Fruit fly (Drosophila melanogaster): Measurements from ENCODE around the gene LPCAT.

LPCAT gene

DNA sequence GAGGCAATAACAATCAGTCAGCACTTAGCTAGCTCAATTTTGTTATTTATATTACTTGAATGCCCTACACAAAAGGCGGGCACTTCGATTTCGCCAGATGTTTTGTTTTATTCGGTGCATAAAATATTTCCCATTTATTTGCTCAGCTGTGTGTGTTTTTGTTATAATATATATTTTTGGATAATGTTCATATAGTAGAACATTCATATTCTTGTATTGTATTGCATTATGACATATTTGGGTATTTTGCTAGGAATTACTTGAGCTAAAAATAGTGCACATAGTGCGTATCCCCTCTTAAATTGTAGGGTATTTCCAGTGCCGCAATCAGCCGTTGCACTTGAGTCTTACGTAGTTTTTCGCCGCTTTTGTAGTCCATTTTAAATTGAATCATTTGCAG lies 10.1 kb upstream of the LPCAT start:
- peak; percentile 49; the same call in 1 of the 2 replicates for TF ChIP-seq Ets98B (GFP tag; IDR thresholded peaks at IDR 0.05)
- peak; percentile 31 for TF ChIP-seq Pif1B (GFP tag; optimal IDR thresholded peaks at IDR 0.05)
- peak; percentile 53 for TF ChIP-seq Pif1A (GFP tag; optimal IDR thresholded peaks at IDR 0.05)
- no peak for TF ChIP-seq CG12605 (GFP tag; IDR thresholded peaks at IDR 0.05)
- peak; percentile 32 for TF ChIP-seq CG15710 (tag; optimal IDR thresholded peaks at IDR 0.05)
- no peak for TF ChIP-seq gl (tag; optimal IDR thresholded peaks at IDR 0.05)
- no peak for TF ChIP-seq D1 (tag; optimal IDR thresholded peaks at IDR 0.05)
- TF ChIP-seq rn (GFP tag; IDR thresholded peaks at IDR 0.05), result no peak
- TF ChIP-seq Snoo (tag; optimal IDR thresholded peaks at IDR 0.05), result peak; percentile 37
- no peak for TF ChIP-seq CG34367 (tag; optimal IDR thresholded peaks at IDR 0.05)
- peak; percentile 15 for TF ChIP-seq CG9948 (tag; optimal IDR thresholded peaks at IDR 0.05)
- TF ChIP-seq CG4496 (GFP tag; IDR thresholded peaks at IDR 0.05), result no peak; the same call in 2 of the 3 replicates
- TF ChIP-seq CG8301 (tag; optimal IDR thresholded peaks at IDR 0.05), result peak; percentile 42
- TF ChIP-seq CG17806 (tag; optimal IDR thresholded peaks at IDR 0.05), result no peak
- TF ChIP-seq CG32121 (GFP tag; IDR thresholded peaks at IDR 0.05), result peak; percentile 42; the same call in 1 of the 2 replicates
- TF ChIP-seq EcR (GFP tag; optimal IDR thresholded peaks at IDR 0.05), result no peak
- peak; percentile 35 for TF ChIP-seq CG14655 (GFP tag; optimal IDR thresholded peaks at IDR 0.05)
- no peak for TF ChIP-seq fd96Ca (GFP tag; IDR thresholded peaks at IDR 0.05)
- no peak for TF ChIP-seq CG13204 (GFP tag; optimal IDR thresholded peaks at IDR 0.05)
- TF ChIP-seq CG10348 (GFP tag; IDR thresholded peaks at IDR 0.05), result no peak
- TF ChIP-seq CG8159 (tag; optimal IDR thresholded peaks at IDR 0.05), result peak; percentile 37

DNA sequence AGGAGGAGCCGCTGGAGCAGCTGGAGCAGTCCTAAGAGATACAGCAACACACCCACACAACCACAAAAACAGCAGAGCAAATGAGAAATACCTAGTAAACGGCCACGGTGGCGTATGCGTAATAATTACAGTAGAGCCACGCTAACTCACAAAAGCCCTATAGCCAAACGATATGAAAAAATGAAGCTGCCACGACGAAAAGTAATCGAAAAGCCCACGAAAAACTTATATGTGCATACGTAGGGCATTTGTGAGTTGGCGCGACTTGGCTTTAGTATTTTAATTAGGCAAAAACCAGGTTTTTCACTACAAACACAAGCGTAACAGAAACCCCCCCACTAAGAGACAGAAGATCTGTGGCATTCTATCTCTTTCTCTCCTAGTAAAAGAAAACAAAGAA lies 8.1 kb upstream of the LPCAT start:
- TF ChIP-seq Ets98B (GFP tag; IDR thresholded peaks at IDR 0.05) (no peak), Pif1B (GFP tag; optimal IDR thresholded peaks at IDR 0.05) (no peak), rn (GFP tag; IDR thresholded peaks at IDR 0.05) (no peak), CG4496 (GFP tag; IDR thresholded peaks at IDR 0.05) (no peak), CG32121 (GFP tag; IDR thresholded peaks at IDR 0.05) (no peak), CG8301 (tag; optimal IDR thresholded peaks at IDR 0.05) (no peak), CG12605 (GFP tag; IDR thresholded peaks at IDR 0.05) (no peak)

DNA sequence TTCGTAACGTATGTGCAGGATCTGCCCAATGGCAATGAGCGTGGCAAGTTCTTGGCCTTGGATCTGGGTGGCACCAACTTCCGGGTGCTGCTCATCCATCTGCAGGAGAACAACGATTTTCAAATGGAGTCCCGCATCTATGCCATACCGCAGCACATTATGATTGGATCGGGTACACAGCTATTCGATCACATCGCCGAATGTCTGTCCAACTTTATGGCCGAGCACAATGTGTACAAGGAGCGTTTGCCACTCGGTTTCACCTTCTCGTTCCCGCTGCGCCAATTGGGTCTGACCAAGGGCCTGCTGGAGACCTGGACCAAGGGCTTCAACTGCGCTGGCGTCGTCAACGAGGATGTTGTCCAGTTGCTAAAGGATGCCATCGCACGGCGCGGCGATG lies 6.8 kb upstream of the LPCAT start:
- TF ChIP-seq CG14655 (GFP tag; optimal IDR thresholded peaks at IDR 0.05) (no peak), Ets98B (GFP tag; IDR thresholded peaks at IDR 0.05) (no peak), CG32121 (GFP tag; IDR thresholded peaks at IDR 0.05) (no peak), Pif1A (GFP tag; optimal IDR thresholded peaks at IDR 0.05) (no peak), CG8159 (tag; optimal IDR thresholded peaks at IDR 0.05) (no peak), CG17806 (tag; optimal IDR thresholded peaks at IDR 0.05) (no peak), CG15710 (tag; optimal IDR thresholded peaks at IDR 0.05) (no peak), CG8301 (tag; optimal IDR thresholded peaks at IDR 0.05) (no peak), gl (tag; optimal IDR thresholded peaks at IDR 0.05) (no peak), Snoo (tag; optimal IDR thresholded peaks at IDR 0.05) (no peak), rn (GFP tag; IDR thresholded peaks at IDR 0.05) (no peak), CG10348 (GFP tag; IDR thresholded peaks at IDR 0.05) (no peak)

DNA sequence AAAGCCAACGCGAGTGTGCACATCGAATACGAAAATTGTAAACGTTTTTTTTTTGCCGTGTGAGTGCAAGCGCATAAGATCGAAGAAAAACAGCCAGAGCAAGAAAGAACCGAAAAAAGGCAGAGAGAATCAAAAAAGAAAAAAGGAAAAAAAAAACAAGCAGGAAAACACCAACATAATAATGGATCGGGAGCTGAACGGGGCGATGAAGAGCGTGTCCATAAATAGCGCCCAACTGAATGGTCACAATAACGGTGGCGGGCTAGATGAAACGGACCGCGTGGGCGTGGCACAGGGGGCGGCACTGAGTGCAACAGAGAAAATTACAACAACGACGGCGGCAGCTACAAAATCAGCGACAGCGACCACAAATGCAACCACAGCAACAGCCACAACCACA lies 6.3 kb upstream of the LPCAT start:
- peak; percentile 75 for TF ChIP-seq CG12605 (GFP tag; IDR thresholded peaks at IDR 0.05)
- TF ChIP-seq Snoo (tag; optimal IDR thresholded peaks at IDR 0.05), result no peak
- no peak for TF ChIP-seq Pif1A (GFP tag; optimal IDR thresholded peaks at IDR 0.05)
- TF ChIP-seq Pif1B (GFP tag; optimal IDR thresholded peaks at IDR 0.05), result peak; percentile 12
- TF ChIP-seq fd96Ca (GFP tag; IDR thresholded peaks at IDR 0.05), result peak; percentile 80
- peak; percentile 78 for TF ChIP-seq CG4496 (GFP tag; IDR thresholded peaks at IDR 0.05)
- TF ChIP-seq Ets98B (GFP tag; IDR thresholded peaks at IDR 0.05), result peak; percentile 89
- TF ChIP-seq CG14655 (GFP tag; optimal IDR thresholded peaks at IDR 0.05), result peak; percentile 32
- peak; percentile 92 for TF ChIP-seq CG32121 (GFP tag; IDR thresholded peaks at IDR 0.05)
- TF ChIP-seq rn (GFP tag; IDR thresholded peaks at IDR 0.05), result no peak
- peak; percentile 36 for TF ChIP-seq CG8301 (tag; optimal IDR thresholded peaks at IDR 0.05)

DNA sequence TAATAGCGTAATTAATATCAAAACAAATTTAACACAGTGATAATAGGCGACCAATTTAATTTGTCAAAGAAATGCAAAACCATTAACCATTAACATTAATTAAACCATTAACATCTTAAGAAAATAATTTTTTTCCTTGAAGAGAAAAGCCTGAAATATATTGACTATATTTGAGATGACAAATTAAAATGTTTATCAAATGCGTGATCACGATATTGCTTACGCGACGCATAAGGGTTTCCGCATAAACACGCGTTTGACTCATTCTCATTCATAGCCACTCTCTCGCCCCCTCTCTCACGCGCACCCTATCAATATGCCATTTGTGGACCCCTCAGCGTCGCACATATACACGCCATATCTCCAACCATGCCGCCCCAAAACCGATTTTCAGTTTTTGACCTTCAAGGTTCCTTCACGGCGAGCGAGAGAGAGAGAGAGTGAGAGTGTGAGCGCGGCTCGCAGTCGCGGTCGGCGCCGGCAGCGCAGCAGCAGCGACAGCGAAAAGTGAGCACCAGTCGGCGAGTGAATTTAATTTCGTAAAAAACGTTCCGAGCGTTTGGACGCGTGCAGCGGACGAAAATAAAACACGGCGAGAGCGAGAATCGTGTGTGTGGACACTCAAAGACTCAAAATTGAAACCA lies 5.7 kb upstream of the LPCAT start, which contains the start of gene Hex-A:
Hex-A (plus strand) TSS at position 317 of the 644 bp plus-strand sequence.
- TF ChIP-seq gl (tag; optimal IDR thresholded peaks at IDR 0.05) (peak; percentile 93), CG32121 (GFP tag; IDR thresholded peaks at IDR 0.05) (peak; percentile 89), CG8159 (tag; optimal IDR thresholded peaks at IDR 0.05) (peak; percentile 98), Ets98B (GFP tag; IDR thresholded peaks at IDR 0.05) (peak; percentile 81), CG12605 (GFP tag; IDR thresholded peaks at IDR 0.05) (peak; percentile 78), fd96Ca (GFP tag; IDR thresholded peaks at IDR 0.05) (peak; percentile 86), Snoo (tag; optimal IDR thresholded peaks at IDR 0.05) (peak; percentile 98), CG34367 (tag; optimal IDR thresholded peaks at IDR 0.05) (peak; percentile 98), Pif1B (GFP tag; optimal IDR thresholded peaks at IDR 0.05) (peak; percentile 85), CG13204 (GFP tag; optimal IDR thresholded peaks at IDR 0.05) (peak; percentile 93), CG8301 (tag; optimal IDR thresholded peaks at IDR 0.05) (peak; percentile 98), CG9948 (tag; optimal IDR thresholded peaks at IDR 0.05) (peak; percentile 98), CG10348 (GFP tag; IDR thresholded peaks at IDR 0.05) (peak; percentile 77), D1 (tag; optimal IDR thresholded peaks at IDR 0.05) (peak; percentile 99), CG17806 (tag; optimal IDR thresholded peaks at IDR 0.05) (peak; percentile 96), rn (GFP tag; IDR thresholded peaks at IDR 0.05) (peak; percentile 72), CG4496 (GFP tag; IDR thresholded peaks at IDR 0.05) (peak; percentile 90), EcR (GFP tag; optimal IDR thresholded peaks at IDR 0.05) (peak; percentile 95), CG15710 (tag; optimal IDR thresholded peaks at IDR 0.05) (peak; percentile 99), CG14655 (GFP tag; optimal IDR thresholded peaks at IDR 0.05) (peak; percentile 98), Pif1A (GFP tag; optimal IDR thresholded peaks at IDR 0.05) (peak; percentile 96)

DNA sequence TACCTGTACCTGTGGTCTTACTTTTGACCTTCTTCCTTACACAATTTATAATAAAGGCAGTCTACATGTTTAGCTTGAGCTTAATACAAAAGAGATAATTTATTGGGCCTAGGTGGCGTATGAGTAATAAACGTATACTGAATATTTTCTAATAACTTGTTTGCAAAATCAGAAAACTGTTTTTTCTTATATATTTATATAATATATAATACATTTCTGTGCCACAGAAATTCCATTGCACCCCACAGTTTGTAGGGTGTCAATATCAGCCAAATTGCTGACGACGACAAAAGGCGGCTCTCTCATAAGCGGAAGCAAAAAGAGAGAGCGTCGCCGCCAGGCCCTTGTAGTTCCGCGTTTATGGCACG lies 5.1 kb upstream of the LPCAT start:
- TF ChIP-seq CG17806 (tag; optimal IDR thresholded peaks at IDR 0.05), result no peak
